Worm (Caenorhabditis elegans) whole organism, mixed stage, embryonic: ENCODE data around the gene dhs-11.

Experiments used
- blmp-1 ChIP-seq: fragments of 150-350 bp; optimal IDR thresholded peaks from 2 replicates; lab custom pipeline; 2014; ENCODE audit warnings: missing biosample characterization, missing genetic modification characterization
- mab-5 ChIP-seq: fragments of 150-350 bp; optimal IDR thresholded peaks from 2 replicates; lab custom pipeline; 2014; ENCODE audit warnings: missing biosample characterization, missing genetic modification characterization
- unc-62 ChIP-seq: fragments of 150-350 bp; optimal IDR thresholded peaks from 2 replicates; lab custom pipeline; 2014; ENCODE audit warnings: missing biosample characterization, missing genetic modification reagents, missing genetic modification characterization

ce11 chrIII:10649219-10649618, 6.6 kb upstream of the dhs-11 start, which contains the start of gene emg-1:
- TF ChIP-seq blmp-1 (no peak), mab-5 (no peak), unc-62 (GFP tag; lab: Kevin White, UChicago) (no peak)
